Fruit fly (Drosophila melanogaster) whole organism, adult: ENCODE data around the gene trr.

Experiments
- CG11617 ChIP-seq: fragments of 200-800 bp; sonication (Bioruptor generic); optimal IDR thresholded peaks from 2 replicates; lab custom pipeline; 2017; ENCODE audit warnings: mild to moderate bottlenecking, missing biosample characterization, missing genetic modification reagents, missing genetic modification characterization
- CG12768 ChIP-seq: fragments of 200-800 bp; sonication (Bioruptor generic); optimal IDR thresholded peaks from 2 replicates; lab custom pipeline; 2017; ENCODE audit warnings: missing biosample characterization, missing genetic modification characterization, mild to moderate bottlenecking, moderate library complexity, missing genetic modification reagents
- CG14711 ChIP-seq: fragments of 200-800 bp; sonication (Bioruptor generic); optimal IDR thresholded peaks from 2 replicates; lab custom pipeline; 2018; ENCODE audit warnings: missing biosample characterization, mild to moderate bottlenecking, missing genetic modification characterization, moderate library complexity
- CG1620 ChIP-seq: fragments of 200-800 bp; sonication (Bioruptor generic); optimal IDR thresholded peaks from 2 replicates; lab custom pipeline; 2016; ENCODE audit warnings: missing biosample characterization, missing genetic modification characterization
- CG33017 ChIP-seq: fragments of 200-800 bp; sonication (Bioruptor generic); optimal IDR thresholded peaks from 2 replicates; lab custom pipeline; 2018; ENCODE audit warnings: missing biosample characterization, mild to moderate bottlenecking, missing genetic modification characterization, moderate library complexity
- CG5204 ChIP-seq: fragments of 200-800 bp; sonication (Bioruptor generic); optimal IDR thresholded peaks from 2 replicates; lab custom pipeline; 2016; ENCODE audit warnings: missing biosample characterization, missing genetic modification characterization
- CG7045 ChIP-seq: fragments of 200-800 bp; sonication (Bioruptor generic); optimal IDR thresholded peaks from 2 replicates; lab custom pipeline; 2017; ENCODE audit warnings: missing biosample characterization, mild to moderate bottlenecking, missing genetic modification characterization
- CG7101 ChIP-seq: fragments of 200-800 bp; sonication (Bioruptor generic); optimal IDR thresholded peaks from 2 replicates; lab custom pipeline; 2018; ENCODE audit warnings: missing biosample characterization, mild to moderate bottlenecking, missing genetic modification characterization, moderate library complexity
- Clk ChIP-seq: fragments of 200-800 bp; sonication (Bioruptor generic); optimal IDR thresholded peaks from 2 replicates; lab custom pipeline; 2017; ENCODE audit warnings: missing biosample characterization, missing genetic modification characterization
- Crg-1 ChIP-seq: fragments of 200-800 bp; sonication (Bioruptor generic); optimal IDR thresholded peaks from 2 replicates; lab custom pipeline; 2016; ENCODE audit warnings: missing biosample characterization, missing genetic modification characterization
- Hr96 ChIP-seq: fragments of 200-800 bp; sonication (Bioruptor generic); optimal IDR thresholded peaks from 2 replicates; lab custom pipeline; 2016; ENCODE audit warnings: missing biosample characterization, missing genetic modification characterization
- Mnt ChIP-seq: fragments of 200-800 bp; sonication (Bioruptor generic); optimal IDR thresholded peaks from 2 replicates; lab custom pipeline; 2016; ENCODE audit warnings: missing biosample characterization, mild to moderate bottlenecking, missing genetic modification characterization
- bab1 ChIP-seq: fragments of 200-800 bp; sonication (Bioruptor generic); optimal IDR thresholded peaks from 3 replicates; lab custom pipeline; 2019; ENCODE audit warnings: missing biosample characterization, mild to moderate bottlenecking, missing genetic modification characterization, moderate library complexity
- cic ChIP-seq: fragments of 200-800 bp; sonication (Bioruptor generic); optimal IDR thresholded peaks from 2 replicates; lab custom pipeline; 2017; ENCODE audit warnings: missing biosample characterization, mild to moderate bottlenecking, missing genetic modification characterization, moderate library complexity
- cnc ChIP-seq, 2 experiments: fragments of >200 bp; optimal IDR thresholded peaks; 2 replicates each; lab custom pipeline; 2017
- kay ChIP-seq: fragments of 200-800 bp; sonication (Bioruptor generic); peaks from one replicate; lab custom pipeline; 2016; ENCODE audit warnings: missing biosample characterization, missing genetic modification characterization, borderline replicate concordance
- ovo ChIP-seq: fragments of 200-800 bp; sonication (Bioruptor generic); optimal IDR thresholded peaks from 2 replicates; lab custom pipeline; 2016; ENCODE audit warnings: missing biosample characterization, missing genetic modification characterization
- pad ChIP-seq: fragments of 200-800 bp; sonication (Bioruptor generic); optimal IDR thresholded peaks from 3 replicates; lab custom pipeline; 2017; ENCODE audit warnings: missing biosample characterization, missing genetic modification characterization, mild to moderate bottlenecking, moderate library complexity, missing genetic modification reagents
- tj ChIP-seq: fragments of 200-800 bp; sonication (Bioruptor generic); optimal IDR thresholded peaks from 3 replicates; lab custom pipeline; 2017; ENCODE audit warnings: missing biosample characterization, mild to moderate bottlenecking, missing genetic modification characterization, moderate library complexity
- toe ChIP-seq: fragments of 200-800 bp; sonication (Bioruptor generic); optimal IDR thresholded peaks from 2 replicates; lab custom pipeline; 2016; ENCODE audit warnings: missing biosample characterization, missing genetic modification characterization

Gene trr

dm6 chrX:1889926-1890325 is at the start of gene trr, which contains the start of gene mRpL16:
Gene trr (minus strand): TSS chrX:1889950.
Gene mRpL16 (plus strand): TSS chrX:1890256.
- TF ChIP-seq Clk (GFP tag; lab: Kevin White, UChicago), result no peak
- peak; percentile 54 for TF ChIP-seq CG14711
- TF ChIP-seq kay (GFP tag; lab: Kevin White, UChicago), result no peak
- TF ChIP-seq CG1620 (GFP tag; lab: Kevin White, UChicago), result peak; percentile 53
- no peak for TF ChIP-seq CG7045 (GFP tag; lab: Kevin White, UChicago)
- peak; percentile 64 for TF ChIP-seq CG7101 (tag; lab: Kevin White, UChicago)
- no peak for TF ChIP-seq ovo (GFP tag; lab: Kevin White, UChicago)
- peak; percentile 81 for TF ChIP-seq bab1 (GFP tag; lab: Kevin White, UChicago)
- peak; percentile 49 for TF ChIP-seq tj (GFP tag; lab: Kevin White, UChicago)
- TF ChIP-seq Mnt (GFP tag; lab: Kevin White, UChicago), result peak; percentile 65
- TF ChIP-seq CG33017 (tag; lab: Kevin White, UChicago), result peak; percentile 7
- TF ChIP-seq cnc (optimal IDR thresholded peaks at IDR 0.05; lab: Kevin White, UChicago), result no peak
- peak; percentile 57 for TF ChIP-seq pad (GFP tag; lab: Kevin White, UChicago)
- peak; percentile 64 for TF ChIP-seq CG11617 (GFP tag; lab: Kevin White, UChicago)
- TF ChIP-seq Crg-1 (GFP tag; lab: Kevin White, UChicago), result peak; percentile 18
- TF ChIP-seq CG12768 (GFP tag; lab: Kevin White, UChicago), result no peak

DNA sequence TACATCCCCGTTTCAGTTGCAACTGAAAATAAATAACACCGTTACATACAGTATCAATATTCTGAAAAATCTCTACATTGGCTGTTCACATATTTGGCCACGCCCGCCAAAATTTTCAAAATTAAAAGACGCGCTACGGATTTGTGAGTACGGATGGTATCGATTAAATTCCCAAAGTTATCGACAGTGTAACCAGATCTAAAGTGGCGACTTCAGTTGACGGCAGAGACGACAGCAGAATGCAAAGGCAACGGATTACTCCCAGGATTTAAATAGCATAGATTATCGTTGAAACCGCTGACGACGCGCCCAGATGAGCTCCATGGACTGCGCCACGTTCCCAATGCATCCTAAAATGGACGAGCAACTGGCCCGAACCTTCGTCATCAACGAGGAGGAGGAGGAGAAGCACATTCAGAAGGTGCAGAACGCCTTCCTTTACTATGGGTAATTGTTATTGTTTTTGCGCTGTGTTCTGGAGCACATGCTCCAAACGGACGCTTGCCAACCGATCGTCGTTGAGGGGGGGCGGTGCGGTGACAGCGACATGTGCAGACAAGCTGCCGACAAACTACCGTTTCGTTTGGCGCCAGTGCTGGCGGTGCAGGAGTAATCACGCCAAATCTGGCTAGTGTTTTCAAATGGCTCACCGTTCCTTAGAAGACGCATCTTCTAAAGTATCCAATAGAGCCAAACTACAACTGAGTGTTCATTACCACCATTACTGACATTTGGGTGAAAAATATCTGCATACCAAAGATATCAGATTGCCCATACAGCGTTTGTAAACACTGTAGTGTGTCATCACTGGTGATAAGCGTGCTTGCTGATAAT is 37.9 kb upstream of the trr start, which contains the start of gene CG11596:
TSS of gene CG11596 (plus strand) at position 211 of the 834 bp plus-strand sequence.
- TF ChIP-seq CG7101 (tag; lab: Kevin White, UChicago) (peak; percentile 18), bab1 (GFP tag; lab: Kevin White, UChicago) (peak; percentile 30), Crg-1 (GFP tag; lab: Kevin White, UChicago) (no peak), CG11617 (GFP tag; lab: Kevin White, UChicago) (peak; percentile 34), Clk (GFP tag; lab: Kevin White, UChicago) (no peak), CG5204 (no peak), Mnt (GFP tag; lab: Kevin White, UChicago) (peak; percentile 97), pad (GFP tag; lab: Kevin White, UChicago) (peak; percentile 52), kay (GFP tag; lab: Kevin White, UChicago) (no peak), tj (GFP tag; lab: Kevin White, UChicago) (peak; percentile 56), CG12768 (GFP tag; lab: Kevin White, UChicago) (no peak), Hr96 (GFP tag; lab: Kevin White, UChicago) (no peak), cic (GFP tag; lab: Kevin White, UChicago) (no peak), ovo (GFP tag; lab: Kevin White, UChicago) (peak; percentile 78), CG14711 (no peak), toe (GFP tag; lab: Kevin White, UChicago) (no peak), cnc (optimal IDR thresholded peaks at IDR 0.05; lab: Kevin White, UChicago) (no peak), CG33017 (tag; lab: Kevin White, UChicago) (no peak)

DNA sequence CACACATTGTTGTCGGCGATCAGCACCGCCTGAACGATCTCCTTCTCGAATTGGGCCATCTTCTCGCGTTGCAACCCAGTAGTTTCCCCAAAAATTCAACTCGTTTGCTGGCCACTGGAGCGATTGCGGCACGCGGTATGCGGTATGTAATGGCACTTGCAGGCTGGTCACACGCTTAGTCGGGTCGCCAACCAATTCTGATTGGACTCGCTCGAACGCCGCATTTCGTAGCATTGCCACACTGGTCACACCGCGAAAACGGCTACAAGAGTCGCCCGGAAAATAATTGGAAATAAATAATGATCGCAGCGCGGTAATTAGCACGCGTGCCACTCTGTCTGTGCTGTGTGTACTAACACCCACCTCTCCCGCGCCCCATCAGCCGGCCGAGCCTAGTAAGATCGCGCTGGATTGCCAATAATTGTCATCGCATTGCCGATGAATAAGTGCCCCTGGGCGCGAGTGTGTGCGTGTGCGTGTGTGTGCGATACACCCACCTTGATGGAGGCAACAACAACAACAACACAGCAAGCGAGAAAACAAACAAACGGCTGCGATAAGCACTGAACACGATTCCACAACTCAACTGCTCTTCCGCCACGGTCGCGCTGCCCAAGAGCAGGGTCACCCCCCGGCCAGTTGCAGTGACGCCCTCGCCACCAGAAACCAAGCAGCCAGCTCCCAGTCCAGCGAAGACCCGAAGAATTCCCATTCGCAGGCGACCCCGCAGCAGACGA is 33.2 kb upstream of the trr start, which contains the start of the genes eIF2Bepsilon and Ocrl:
TSS of gene eIF2Bepsilon (minus strand) at position 110 of the 737 bp plus-strand sequence.
TSS of gene Ocrl (plus strand) at position 217 of the 737 bp plus-strand sequence.
- TF ChIP-seq CG12768 (GFP tag; lab: Kevin White, UChicago) (no peak), Hr96 (GFP tag; lab: Kevin White, UChicago) (no peak), cic (GFP tag; lab: Kevin White, UChicago) (peak; percentile 38), tj (GFP tag; lab: Kevin White, UChicago) (no peak), Clk (GFP tag; lab: Kevin White, UChicago) (no peak), cnc (optimal IDR thresholded peaks at IDR 0.05; lab: Kevin White, UChicago) (no peak), Mnt (GFP tag; lab: Kevin White, UChicago) (peak; percentile 66), Crg-1 (GFP tag; lab: Kevin White, UChicago) (no peak), CG14711 (peak; percentile 58), CG1620 (GFP tag; lab: Kevin White, UChicago) (peak; percentile 25), CG33017 (tag; lab: Kevin White, UChicago) (no peak), CG11617 (GFP tag; lab: Kevin White, UChicago) (no peak), toe (GFP tag; lab: Kevin White, UChicago) (no peak), ovo (GFP tag; lab: Kevin White, UChicago) (no peak), CG5204 (no peak), CG7045 (GFP tag; lab: Kevin White, UChicago) (no peak), CG7101 (tag; lab: Kevin White, UChicago) (peak; percentile 15), kay (GFP tag; lab: Kevin White, UChicago) (no peak), bab1 (GFP tag; lab: Kevin White, UChicago) (peak; percentile 38), pad (GFP tag; lab: Kevin White, UChicago) (peak; percentile 13)

DNA sequence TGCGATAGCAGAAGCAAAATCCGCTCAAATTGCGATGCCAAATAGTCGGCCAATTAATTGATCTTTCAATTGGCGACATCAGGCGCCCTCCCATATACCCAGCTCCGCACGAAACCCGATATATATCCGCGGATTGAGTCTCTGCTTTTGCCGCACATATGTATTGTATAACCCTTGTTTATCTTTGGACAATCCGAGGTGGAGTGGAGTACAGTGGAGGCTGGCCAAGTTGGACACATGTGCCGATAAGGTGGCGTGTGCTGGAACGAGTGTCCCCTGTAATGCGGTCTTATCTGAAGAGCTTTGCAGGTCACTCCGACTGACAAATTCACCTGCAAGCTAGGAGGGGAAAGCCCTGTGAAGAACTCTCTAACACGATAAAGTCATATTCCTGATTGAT is 19.8 kb upstream of the trr start:
- peak; percentile 23 for TF ChIP-seq pad (GFP tag; lab: Kevin White, UChicago)
- TF ChIP-seq CG7101 (tag; lab: Kevin White, UChicago), result no peak
- peak; percentile 20 for TF ChIP-seq cic (GFP tag; lab: Kevin White, UChicago)
- TF ChIP-seq Mnt (GFP tag; lab: Kevin White, UChicago), result peak; percentile 28
